5 fruit fly cellular contexts compared by ENCODE assay signal in genomic region chr2L:223351-223750, dm6.
TF ChIP-seq lines count a peak whose summit lies in the region.

No protein-coding gene starts in this region.

TF ChIP-seq in whole organism, adult, 20 proteins besides CTCF, POLR2A, EP300 and RAD21 (continued from another document):
- TF ChIP-seq CG7101 (tag; optimal IDR thresholded peaks at IDR 0.05; lab: Kevin White, UChicago) (peak; percentile 56), CG12768 (GFP tag; optimal IDR thresholded peaks at IDR 0.05; lab: Kevin White, UChicago) (no peak)

TF ChIP-seq in whole organism, embryonic, 481 proteins besides CTCF, POLR2A, EP300 and RAD21 (continued from another document and continues in another):
- peak; percentile 54 for TF ChIP-seq CG6654 (GFP tag; optimal IDR thresholded peaks at IDR 0.05; lab: Kevin White, UChicago)
- peak; percentile 81 for TF ChIP-seq CG12219 (GFP tag; optimal IDR thresholded peaks at IDR 0.05; lab: Kevin White, UChicago)
- TF ChIP-seq Ptx1 (GFP tag; IDR thresholded peaks at IDR 0.05; lab: Robert Waterston, UW): peak; percentile 89
- TF ChIP-seq CG9215 (GFP tag; IDR thresholded peaks at IDR 0.05; lab: Robert Waterston, UW): peak; percentile 50; the same call in 1 of the 2 replicates
- TF ChIP-seq CG7928 (GFP tag; optimal IDR thresholded peaks at IDR 0.05; lab: Kevin White, UChicago): no peak
- TF ChIP-seq CG4360 (GFP tag; IDR thresholded peaks at IDR 0.05; lab: Robert Waterston, UW): peak; percentile 81
- no peak for TF ChIP-seq chinmo (GFP tag; IDR thresholded peaks at IDR 0.05; lab: Robert Waterston, UW; ENCODE audit: partially characterized antibody)
- TF ChIP-seq crp (GFP tag; optimal IDR thresholded peaks at IDR 0.05; lab: Kevin White, UChicago): peak in 1 of 2 experiments; percentile 27
- TF ChIP-seq CG3163 (GFP tag; optimal IDR thresholded peaks at IDR 0.05; lab: Kevin White, UChicago): peak; percentile 38
- TF ChIP-seq H15 (GFP tag; IDR thresholded peaks at IDR 0.05; lab: Robert Waterston, UW): peak; percentile 88
- 0 out of 2 replicates have a peak, but pooled peaks have one; percentile 16 for TF ChIP-seq Lim3 (GFP tag; IDR thresholded peaks at IDR 0.05; lab: Robert Waterston, UW)
- peak; percentile 67 for TF ChIP-seq Atf6 (GFP tag; IDR thresholded peaks at IDR 0.05; lab: Robert Waterston, UW)
- TF ChIP-seq Gug (GFP tag; IDR thresholded peaks at IDR 0.05; lab: Robert Waterston, UW): peak; percentile 72; the same call in 3 of the 4 replicates
- peak; percentile 68 for TF ChIP-seq trh (GFP tag; optimal IDR thresholded peaks at IDR 0.05; lab: Kevin White, UChicago)
- TF ChIP-seq ci (GFP tag; IDR thresholded peaks at IDR 0.05; lab: Robert Waterston, UW): peak; percentile 97
- TF ChIP-seq mld (GFP tag; IDR thresholded peaks at IDR 0.05; lab: Robert Waterston, UW; ENCODE audit: partially characterized antibody): no peak
- TF ChIP-seq CG11093 (GFP tag; IDR thresholded peaks at IDR 0.05; lab: Robert Waterston, UW): peak; percentile 86
- TF ChIP-seq Side (GFP tag; optimal IDR thresholded peaks at IDR 0.05; lab: Kevin White, UChicago): peak; percentile 89
- peak; percentile 91 for TF ChIP-seq dmrt11E (tag; optimal IDR thresholded peaks at IDR 0.05; lab: Kevin White, UChicago)
- no peak for TF ChIP-seq zen2 (GFP tag; IDR thresholded peaks at IDR 0.05; lab: Robert Waterston, UW; ENCODE audit: partially characterized antibody)
- TF ChIP-seq Jarid2 (GFP tag; optimal IDR thresholded peaks at IDR 0.05; lab: Kevin White, UChicago): peak; percentile 36
- peak; percentile 66; the same call in 1 of the 2 replicates for TF ChIP-seq wdn (GFP tag; IDR thresholded peaks at IDR 0.05; lab: Robert Waterston, UW)
- TF ChIP-seq ken (GFP tag; IDR thresholded peaks at IDR 0.05; lab: Robert Waterston, UW): peak; percentile 90
- TF ChIP-seq CG10543 (GFP tag; optimal IDR thresholded peaks at IDR 0.05; lab: Kevin White, UChicago): no peak
- no peak for TF ChIP-seq Dfd (GFP tag; optimal IDR thresholded peaks at IDR 0.05; lab: Kevin White, UChicago)
- TF ChIP-seq amos (GFP tag; IDR thresholded peaks at IDR 0.05; lab: Robert Waterston, UW; ENCODE audit: partially characterized antibody): no peak
- peak; percentile 91 for TF ChIP-seq ATbp (GFP tag; optimal IDR thresholded peaks at IDR 0.05; lab: Kevin White, UChicago)
- peak; percentile 93 for TF ChIP-seq CG2712 (tag; optimal IDR thresholded peaks at IDR 0.05; lab: Kevin White, UChicago)
- TF ChIP-seq CG1233 (GFP tag; optimal IDR thresholded peaks at IDR 0.05; lab: Kevin White, UChicago): peak; percentile 72
- TF ChIP-seq CG10979 (tag; optimal IDR thresholded peaks at IDR 0.05; lab: Kevin White, UChicago): peak; percentile 89

TF ChIP-seq in whole organism, prepupa, 60 proteins besides CTCF, POLR2A, EP300 and RAD21 (continued from another document and continues in another):
- peak; percentile 88 for TF ChIP-seq Sox15 (GFP tag; optimal IDR thresholded peaks at IDR 0.05; lab: Kevin White, UChicago)
- peak; percentile 92 for TF ChIP-seq dac (GFP tag; optimal IDR thresholded peaks at IDR 0.05; lab: Kevin White, UChicago)
- peak; percentile 95 for TF ChIP-seq pdm3 (GFP tag; optimal IDR thresholded peaks at IDR 0.05; lab: Kevin White, UChicago)
- TF ChIP-seq CG10631 (GFP tag; optimal IDR thresholded peaks at IDR 0.05; lab: Kevin White, UChicago): peak; percentile 94
- peak; percentile 90 for TF ChIP-seq CG34406 (GFP tag; optimal IDR thresholded peaks at IDR 0.05; lab: Kevin White, UChicago)
- peak; percentile 93 for TF ChIP-seq acj6 (GFP tag; optimal IDR thresholded peaks at IDR 0.05; lab: Kevin White, UChicago)
- peak; percentile 92 for TF ChIP-seq Hr39 (GFP tag; optimal IDR thresholded peaks at IDR 0.05; lab: Kevin White, UChicago)
- TF ChIP-seq CG7368 (GFP tag; optimal IDR thresholded peaks at IDR 0.05; lab: Kevin White, UChicago): peak; percentile 92
- peak; percentile 89 for TF ChIP-seq CG16779 (tag; optimal IDR thresholded peaks at IDR 0.05; lab: Kevin White, UChicago)
- TF ChIP-seq Gug (GFP tag; IDR thresholded peaks at IDR 0.05; lab: Robert Waterston, UW): peak; percentile 91
- peak; percentile 95 for TF ChIP-seq CG15336 (GFP tag; IDR thresholded peaks at IDR 0.05; lab: Robert Waterston, UW)
- peak; percentile 94 for TF ChIP-seq Hr4 (GFP tag; optimal IDR thresholded peaks at IDR 0.05; lab: Kevin White, UChicago)
- TF ChIP-seq salr (GFP tag; optimal IDR thresholded peaks at IDR 0.05; lab: Kevin White, UChicago): peak; percentile 82 to 96
- peak; percentile 90 for TF ChIP-seq Sox102F (GFP tag; optimal IDR thresholded peaks at IDR 0.05; lab: Kevin White, UChicago)
- peak; percentile 94 for TF ChIP-seq svp (GFP tag; lab: Kevin White, UChicago)
- TF ChIP-seq CG6854 (GFP tag; optimal IDR thresholded peaks at IDR 0.05; lab: Kevin White, UChicago): no peak
- TF ChIP-seq CG1621 (tag; optimal IDR thresholded peaks at IDR 0.05; lab: Kevin White, UChicago): peak; percentile 92
- TF ChIP-seq esn (GFP tag; optimal IDR thresholded peaks at IDR 0.05; lab: Kevin White, UChicago): peak; percentile 94
- TF ChIP-seq Sox14 (GFP tag; optimal IDR thresholded peaks at IDR 0.05; lab: Kevin White, UChicago): peak; percentile 97
- peak; percentile 91 for TF ChIP-seq CG3032 (tag; optimal IDR thresholded peaks at IDR 0.05; lab: Kevin White, UChicago)
- peak; percentile 93 for TF ChIP-seq CG10669 (GFP tag; optimal IDR thresholded peaks at IDR 0.05; lab: Kevin White, UChicago)
- TF ChIP-seq achi (GFP tag; optimal IDR thresholded peaks at IDR 0.05; lab: Kevin White, UChicago): peak; percentile 96
- TF ChIP-seq Smox (GFP tag; optimal IDR thresholded peaks at IDR 0.05; lab: Kevin White, UChicago): peak; percentile 87
- peak; percentile 96 for TF ChIP-seq OdsH (GFP tag; optimal IDR thresholded peaks at IDR 0.05; lab: Kevin White, UChicago)
- peak; percentile 86 for TF ChIP-seq CG11902 (GFP tag; optimal IDR thresholded peaks at IDR 0.05; lab: Kevin White, UChicago)
- TF ChIP-seq CG8319 (GFP tag; optimal IDR thresholded peaks at IDR 0.05; lab: Kevin White, UChicago): peak; percentile 89
- peak; percentile 29 for TF ChIP-seq Hr38 (GFP tag; optimal IDR thresholded peaks at IDR 0.05; lab: Kevin White, UChicago)
- TF ChIP-seq CG6808 (GFP tag; optimal IDR thresholded peaks at IDR 0.05; lab: Kevin White, UChicago): peak; percentile 90
- TF ChIP-seq CG11762 (GFP tag; optimal IDR thresholded peaks at IDR 0.05; lab: Kevin White, UChicago; ENCODE audit: insufficient read depth): peak; percentile 87
- peak; percentile 92 for TF ChIP-seq CG4318 (GFP tag; optimal IDR thresholded peaks at IDR 0.05; lab: Kevin White, UChicago)
- peak; percentile 89 for TF ChIP-seq cyc (GFP tag; optimal IDR thresholded peaks at IDR 0.05; lab: Kevin White, UChicago)
- peak; percentile 91 for TF ChIP-seq CG11294 (GFP tag; IDR thresholded peaks at IDR 0.05; lab: Robert Waterston, UW)
- peak; percentile 93 for TF ChIP-seq CG6276 (GFP tag; optimal IDR thresholded peaks at IDR 0.05; lab: Kevin White, UChicago)
- TF ChIP-seq Eip78C (GFP tag; lab: Kevin White, UChicago): peak; percentile 98

TF ChIP-seq in whole organism, pupa, 21 proteins besides CTCF, POLR2A, EP300 and RAD21 (continued from another document):
- TF ChIP-seq CG15710 (tag; optimal IDR thresholded peaks at IDR 0.05; lab: Kevin White, UChicago) (peak; percentile 90), CG12605 (GFP tag; IDR thresholded peaks at IDR 0.05; lab: Robert Waterston, UW) (peak; percentile 93)

TF ChIP-seq in whole organism, wandering third instar larva, 38 proteins besides CTCF, POLR2A, EP300 and RAD21 (continued from another document):
- peak; percentile 88 for TF ChIP-seq Hnf4 (GFP tag; optimal IDR thresholded peaks at IDR 0.05; lab: Kevin White, UChicago)
- peak; percentile 75 for TF ChIP-seq tai (GFP tag; optimal IDR thresholded peaks at IDR 0.05; lab: Kevin White, UChicago)
- TF ChIP-seq fru (GFP tag; optimal IDR thresholded peaks at IDR 0.05; lab: Kevin White, UChicago): peak; percentile 87
- TF ChIP-seq dsf (GFP tag; optimal IDR thresholded peaks at IDR 0.05; lab: Kevin White, UChicago; ENCODE audit: borderline replicate concordance): peak; percentile 21
- peak; percentile 93 for TF ChIP-seq rgr (GFP tag; optimal IDR thresholded peaks at IDR 0.05; lab: Kevin White, UChicago)
- TF ChIP-seq Abd-B (GFP tag; optimal IDR thresholded peaks at IDR 0.05; lab: Kevin White, UChicago): no peak
- TF ChIP-seq Rel (GFP tag; optimal IDR thresholded peaks at IDR 0.05; lab: Kevin White, UChicago): peak; percentile 29
- TF ChIP-seq Rel (tag; optimal IDR thresholded peaks at IDR 0.05; lab: Kevin White, UChicago): no peak
- peak; percentile 57 for TF ChIP-seq sv (GFP tag; optimal IDR thresholded peaks at IDR 0.05; lab: Kevin White, UChicago)
- TF ChIP-seq Vsx2 (GFP tag; optimal IDR thresholded peaks at IDR 0.05; lab: Kevin White, UChicago; ENCODE audit: partially characterized antibody): no peak
- TF ChIP-seq ey (GFP tag; optimal IDR thresholded peaks at IDR 0.05; lab: Kevin White, UChicago): peak; percentile 90
- no peak for TF ChIP-seq Myc (optimal IDR thresholded peaks at IDR 0.05; lab: Kevin White, UChicago)
- TF ChIP-seq h (GFP tag; optimal IDR thresholded peaks at IDR 0.05; lab: Kevin White, UChicago): peak; percentile 92
- TF ChIP-seq Dfd (GFP tag; optimal IDR thresholded peaks at IDR 0.05; lab: Kevin White, UChicago): no peak
- peak; percentile 70 for TF ChIP-seq HLH106 (tag; optimal IDR thresholded peaks at IDR 0.05; lab: Kevin White, UChicago)
- peak; percentile 64 for TF ChIP-seq CrebA (GFP tag; optimal IDR thresholded peaks at IDR 0.05; lab: Kevin White, UChicago; ENCODE audit: borderline replicate concordance)
TF ChIP-seq in whole organism, wandering third instar larva: peak in this region for 23.
